Fruit fly (Drosophila melanogaster) whole organism, pupa: ENCODE measurements around the gene CG42232.

ENCODE experiments used
- CG10348 ChIP-seq: fragments of 200-800 bp; sonication (Bioruptor generic); IDR thresholded peaks from 2 replicates; pipeline ENCODE4 v1.3.6; 2022; ENCODE audit warnings: missing biosample characterization, missing genetic modification characterization
- CG12605 ChIP-seq: fragments of 200-800 bp; sonication (Bioruptor generic); IDR thresholded peaks from 2 replicates; pipeline ENCODE4 v1.3.6; 2022; ENCODE audit warnings: missing biosample characterization, missing genetic modification characterization
- CG13204 ChIP-seq: fragments of 200-800 bp; sonication (Bioruptor generic); optimal IDR thresholded peaks from 2 replicates; lab custom pipeline; 2018; ENCODE audit warnings: missing biosample characterization, mild to moderate bottlenecking, missing genetic modification characterization, moderate library complexity
- CG14655 ChIP-seq: fragments of 200-800 bp; sonication (Bioruptor generic); optimal IDR thresholded peaks from 3 replicates; lab custom pipeline; 2017; ENCODE audit warnings: mild to moderate bottlenecking, missing biosample characterization, missing genetic modification reagents, missing genetic modification characterization
- CG15710 ChIP-seq: fragments of 200-800 bp; sonication (Bioruptor generic); optimal IDR thresholded peaks from 2 replicates; lab custom pipeline; 2018; ENCODE audit warnings: missing biosample characterization, mild to moderate bottlenecking, missing genetic modification characterization, moderate library complexity
- CG17806 ChIP-seq: fragments of 200-800 bp; sonication (Bioruptor generic); optimal IDR thresholded peaks from 2 replicates; lab custom pipeline; 2018; ENCODE audit warnings: missing biosample characterization, mild to moderate bottlenecking, missing genetic modification characterization, moderate library complexity
- CG32121 ChIP-seq: fragments of 200-800 bp; sonication (Bioruptor generic); IDR thresholded peaks from 2 replicates; pipeline ENCODE4 v1.3.6; 2022; ENCODE audit warnings: missing biosample characterization, missing genetic modification characterization
- CG34367 ChIP-seq: fragments of 200-800 bp; sonication (Bioruptor generic); optimal IDR thresholded peaks from 2 replicates; lab custom pipeline; 2018; ENCODE audit warnings: missing biosample characterization, mild to moderate bottlenecking, missing genetic modification characterization
- CG4496 ChIP-seq: fragments of 200-800 bp; sonication (Bioruptor generic); IDR thresholded peaks from 3 replicates; pipeline ENCODE4 v1.3.6; 2022; ENCODE audit warnings: missing biosample characterization, missing genetic modification characterization
- CG8159 ChIP-seq: fragments of 200-800 bp; sonication (Bioruptor generic); optimal IDR thresholded peaks from 3 replicates; lab custom pipeline; 2018; ENCODE audit warnings: missing biosample characterization, mild to moderate bottlenecking, missing genetic modification characterization, moderate library complexity
- CG8301 ChIP-seq: fragments of 200-800 bp; sonication (Bioruptor generic); optimal IDR thresholded peaks from 2 replicates; lab custom pipeline; 2018; ENCODE audit warnings: missing biosample characterization, mild to moderate bottlenecking, missing genetic modification characterization
- CG9948 ChIP-seq: fragments of 200-800 bp; sonication (Bioruptor generic); optimal IDR thresholded peaks from 2 replicates; lab custom pipeline; 2018; ENCODE audit warnings: missing biosample characterization, mild to moderate bottlenecking, missing genetic modification characterization, moderate library complexity
- D1 ChIP-seq: fragments of 200-800 bp; sonication (Bioruptor generic); optimal IDR thresholded peaks from 2 replicates; lab custom pipeline; 2018; ENCODE audit warnings: missing biosample characterization, mild to moderate bottlenecking, missing genetic modification characterization, moderate library complexity
- EcR ChIP-seq: fragments of 200-800 bp; sonication (Bioruptor generic); optimal IDR thresholded peaks from 3 replicates; lab custom pipeline; 2019; ENCODE audit warnings: missing biosample characterization, missing genetic modification characterization, mild to moderate bottlenecking, moderate library complexity, missing genetic modification reagents
- Ets98B ChIP-seq: fragments of 200-800 bp; sonication (Bioruptor generic); IDR thresholded peaks from 2 replicates; pipeline ENCODE4 v1.3.6; 2022; ENCODE audit warnings: missing biosample characterization, missing genetic modification characterization
- Pif1A ChIP-seq: fragments of 200-800 bp; sonication (Bioruptor generic); optimal IDR thresholded peaks from 3 replicates; lab custom pipeline; 2016; ENCODE audit warnings: missing biosample characterization, missing genetic modification characterization
- Pif1B ChIP-seq: fragments of 200-800 bp; sonication (Bioruptor generic); optimal IDR thresholded peaks from 3 replicates; lab custom pipeline; 2016; ENCODE audit warnings: missing biosample characterization, missing genetic modification characterization
- Snoo ChIP-seq: fragments of 200-800 bp; sonication (Bioruptor generic); optimal IDR thresholded peaks from 3 replicates; lab custom pipeline; 2017; ENCODE audit warnings: missing biosample characterization, mild to moderate bottlenecking, missing genetic modification characterization, inconsistent platforms
- fd96Ca ChIP-seq: fragments of 200-800 bp; sonication (Bioruptor generic); IDR thresholded peaks from 3 replicates; pipeline ENCODE4 v1.3.6; 2022; ENCODE audit warnings: missing biosample characterization, missing genetic modification characterization
- gl ChIP-seq: fragments of 200-800 bp; sonication (Bioruptor generic); optimal IDR thresholded peaks from 2 replicates; lab custom pipeline; 2018; ENCODE audit warnings: missing biosample characterization, mild to moderate bottlenecking, missing genetic modification characterization
- rn ChIP-seq: fragments of 200-800 bp; sonication (Bioruptor generic); IDR thresholded peaks from 2 replicates; pipeline ENCODE4 v1.3.6; 2022; ENCODE audit warnings: missing biosample characterization, missing genetic modification characterization

CG42232 gene

dm6 chr3R:16469501-16470263, at the start of gene CG42232, which contains the start of gene CSN5:
Gene CG42232, minus strand, starts transcription at chr3R:16469663.
Gene CSN5, plus strand, starts transcription at chr3R:16470099.
- TF ChIP-seq D1 (tag; lab: Kevin White, UChicago): no peak
- no peak for TF ChIP-seq Pif1A (GFP tag; lab: Kevin White, UChicago)
- no peak for TF ChIP-seq CG13204 (GFP tag; lab: Kevin White, UChicago)
- TF ChIP-seq CG12605 (GFP tag; lab: Robert Waterston, UW): no peak
- TF ChIP-seq, all 21 proteins: peak for 0

- TF ChIP-seq CG13204 (GFP tag; lab: Kevin White, UChicago) (no peak), Pif1A (GFP tag; lab: Kevin White, UChicago) (no peak), fd96Ca (GFP tag; lab: Robert Waterston, UW) (no peak), Snoo (tag; lab: Kevin White, UChicago) (no peak), CG9948 (tag; lab: Kevin White, UChicago) (no peak), rn (GFP tag; lab: Robert Waterston, UW) (no peak), D1 (tag; lab: Kevin White, UChicago) (no peak), CG4496 (GFP tag; lab: Robert Waterston, UW) (no peak), Pif1B (no peak), CG17806 (tag; lab: Kevin White, UChicago) (no peak), CG15710 (tag; lab: Kevin White, UChicago) (no peak), CG10348 (GFP tag; lab: Robert Waterston, UW) (no peak), CG34367 (no peak), CG32121 (no peak), gl (tag; lab: Kevin White, UChicago) (no peak), CG14655 (GFP tag; lab: Kevin White, UChicago) (no peak), CG8301 (tag; lab: Kevin White, UChicago) (no peak), CG8159 (tag; lab: Kevin White, UChicago) (no peak), EcR (GFP tag; lab: Kevin White, UChicago) (no peak)
Measured at dm6 chr3R:16518150-16518662, 48.7 kb upstream of the CG42232 start.

dm6 chr3R:16510128-16510527, 40.7 kb upstream of the CG42232 start:
- no peak for TF ChIP-seq CG12605 (GFP tag; lab: Robert Waterston, UW)
- TF ChIP-seq EcR (GFP tag; lab: Kevin White, UChicago): no peak
- TF ChIP-seq gl (tag; lab: Kevin White, UChicago): no peak
- TF ChIP-seq Ets98B (GFP tag; lab: Robert Waterston, UW): no peak
- TF ChIP-seq CG8301 (tag; lab: Kevin White, UChicago): no peak
- no peak for TF ChIP-seq CG8159 (tag; lab: Kevin White, UChicago)

dm6 chr3R:16507706-16508105, 38.2 kb upstream of the CG42232 start:
- peak; percentile 56 for TF ChIP-seq EcR (GFP tag; lab: Kevin White, UChicago)
- peak; percentile 45 for TF ChIP-seq CG13204 (GFP tag; lab: Kevin White, UChicago)
- no peak for TF ChIP-seq D1 (tag; lab: Kevin White, UChicago)

dm6 chr3R:16504541-16504940, 35.1 kb upstream of the CG42232 start:
- no peak for TF ChIP-seq Pif1A (GFP tag; lab: Kevin White, UChicago)
- no peak for TF ChIP-seq CG8301 (tag; lab: Kevin White, UChicago)
- no peak for TF ChIP-seq gl (tag; lab: Kevin White, UChicago)
- TF ChIP-seq EcR (GFP tag; lab: Kevin White, UChicago): no peak
- TF ChIP-seq Ets98B (GFP tag; lab: Robert Waterston, UW): no peak
- TF ChIP-seq, all 21 proteins: peak for 0

dm6 chr3R:16502595-16503305, 33.3 kb upstream of the CG42232 start, which contains the start of gene CG42342:
Gene CG42342, plus strand, starts transcription at chr3R:16502770.
- TF ChIP-seq CG15710 (tag; lab: Kevin White, UChicago) (no peak), Ets98B (GFP tag; lab: Robert Waterston, UW) (no peak), CG8301 (tag; lab: Kevin White, UChicago) (no peak), D1 (tag; lab: Kevin White, UChicago) (no peak), CG12605 (GFP tag; lab: Robert Waterston, UW) (peak; percentile 12; the same call in 1 of the 2 replicates), CG9948 (tag; lab: Kevin White, UChicago) (no peak), CG13204 (GFP tag; lab: Kevin White, UChicago) (peak; percentile 8), CG17806 (tag; lab: Kevin White, UChicago) (no peak)
